Worm (Caenorhabditis elegans) whole organism, L4/young adult: ENCODE results near the gene C05E11.6.

Experiments used
- dao-5 ChIP-seq: sonication (generic microtip); optimal IDR thresholded peaks from 2 replicates; lab custom pipeline; 2016; ENCODE audit warnings: missing genotype, missing genetic modification characterization, moderate library complexity, missing compliant biosample characterization
- him-1 ChIP-seq: sonication (generic microtip); optimal IDR thresholded peaks from 2 replicates; lab custom pipeline; 2016; ENCODE audit warnings: missing genotype, missing genetic modification reagents, missing genetic modification characterization, missing compliant biosample characterization

DNA sequence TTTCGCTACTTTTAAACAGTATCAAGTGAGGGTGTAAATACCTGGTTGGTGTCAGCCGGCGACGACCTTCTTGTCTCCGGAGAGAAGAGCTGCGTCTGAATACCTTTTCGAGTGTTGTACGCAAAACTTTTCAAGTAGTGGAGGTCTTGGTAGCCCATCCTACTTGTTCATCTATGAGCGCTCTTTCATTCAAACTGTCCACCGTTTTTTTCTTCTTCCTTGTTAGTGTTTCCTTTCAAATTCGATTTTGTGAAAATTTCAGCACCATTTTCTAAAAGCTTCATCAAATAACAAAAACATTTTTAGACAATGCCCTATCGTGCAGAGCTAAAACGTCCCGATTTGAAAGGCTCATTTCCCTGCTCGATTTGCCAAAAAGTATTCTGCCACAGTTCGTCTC, 7.6 kb upstream of the C05E11.6 start, which contains the start of gene ham-2:
- TF ChIP-seq him-1 (tag; lab: Kevin White, UChicago) (no peak), dao-5 (tag; lab: Kevin White, UChicago) (no peak)
